Fruit fly (Drosophila melanogaster) whole organism, embryonic: ENCODE results near the gene CG43935.

Source experiments
- CG7357 ChIP-seq: fragments of 200-800 bp; sonication (Bioruptor generic); IDR thresholded peaks from 3 replicates; pipeline ENCODE4 v1.3.6; 2022; ENCODE audit warnings: missing biosample characterization, missing genetic modification characterization
- Lpt ChIP-seq: fragments of >200 bp; optimal IDR thresholded peaks from 2 replicates; lab custom pipeline; 2018; ENCODE audit warnings: missing biosample characterization, missing genetic modification characterization
- Sry-β ChIP-seq: fragments of 200-800 bp; sonication (Bioruptor generic); optimal IDR thresholded peaks from 2 replicates; lab custom pipeline; 2018; ENCODE audit warnings: missing biosample characterization, mild to moderate bottlenecking, missing genetic modification characterization, moderate library complexity
- ken ChIP-seq: fragments of 200-800 bp; sonication (Bioruptor generic); IDR thresholded peaks from 3 replicates; pipeline ENCODE4 v1.3.6; 2022; ENCODE audit warnings: missing biosample characterization, missing genetic modification characterization

CG43935 gene

DNA sequence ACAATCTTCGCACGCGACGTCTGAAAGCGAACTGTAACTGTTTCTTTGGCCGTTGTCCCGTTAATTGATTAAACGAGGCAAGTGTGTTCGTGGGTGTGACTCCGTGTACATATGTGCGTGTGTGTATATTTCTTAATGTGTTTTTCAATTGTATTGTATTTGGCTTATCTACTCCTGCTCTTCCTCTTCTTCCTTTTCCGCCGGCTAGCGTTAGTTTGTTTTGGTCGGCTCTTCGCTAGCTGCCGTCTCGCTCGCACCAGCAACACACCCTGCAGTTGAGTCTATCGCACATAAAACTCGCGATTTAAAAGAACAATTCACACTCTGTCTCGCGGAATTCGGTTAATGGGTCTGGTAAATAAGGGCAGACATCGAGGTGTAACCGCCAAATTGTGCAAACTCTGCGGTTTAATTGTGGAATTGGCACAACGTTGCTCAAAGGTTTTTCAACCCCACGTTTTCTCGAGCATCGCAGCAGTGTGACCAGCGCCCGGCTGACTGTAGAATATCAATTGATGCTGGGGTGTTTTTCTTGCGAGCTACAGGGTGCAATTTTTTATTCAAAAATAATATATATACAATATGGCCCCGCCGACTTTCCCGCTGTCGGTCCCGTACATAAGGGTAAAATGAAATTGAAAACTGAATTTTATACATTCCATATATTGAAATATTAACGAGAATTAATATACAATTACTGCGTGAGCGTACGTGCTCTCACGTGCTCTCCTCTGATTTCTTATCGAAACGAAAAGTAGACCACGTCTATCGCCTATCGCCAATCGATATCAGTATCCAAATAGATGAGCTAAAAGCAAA, 46.8 kb downstream of the CG43935 start, which contains the start of the genes gb and CG5815 (continued):
- TF ChIP-seq Lpt (GFP tag; lab: Kevin White, UChicago) (no peak), CG7357 (GFP tag; lab: Robert Waterston, UW) (peak; percentile 78), Sry-β (GFP tag; lab: Kevin White, UChicago) (peak; percentile 92), ken (GFP tag; lab: Robert Waterston, UW) (peak; percentile 91)
